Worm (Caenorhabditis elegans): ENCODE data around the gene Y39H10B.3.
A peak's percentile ranks its signal among the peaks of the same experiment; 100 is the strongest.

The Y39H10B.3 gene

DNA sequence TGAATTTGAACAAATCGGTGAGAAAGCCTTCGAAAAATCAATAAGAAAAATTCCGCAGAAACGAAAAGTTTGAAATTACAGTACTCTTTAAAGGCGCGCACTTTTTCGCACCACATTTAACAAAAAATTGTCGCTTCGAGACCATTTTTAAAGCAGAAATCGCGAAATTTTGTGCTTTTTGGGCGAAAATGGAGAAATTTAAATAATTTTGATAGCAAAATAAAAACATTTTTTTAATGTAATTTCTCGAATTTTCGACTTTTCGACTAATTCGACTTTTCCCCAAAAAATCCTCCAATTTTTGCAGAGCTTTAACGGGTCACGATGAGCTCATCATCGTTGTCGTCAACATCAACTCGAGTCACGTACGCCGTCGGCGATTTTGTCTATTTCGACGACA, 34.1 kb downstream of the Y39H10B.3 start, which contains the start of gene lin-40:
Gene lin-40, plus strand, starts transcription at position 301 of the 400 bp plus-strand sequence.
- TF ChIP-seq zag-1 (tag; optimal IDR thresholded peaks at IDR 0.05) (no peak), hmg-11 (tag; optimal IDR thresholded peaks at IDR 0.05) (no peak), ceh-16 (tag; optimal IDR thresholded peaks at IDR 0.05) (no peak), lsy-12 (tag; optimal IDR thresholded peaks at IDR 0.05) (no peak), nhr-67 (tag; optimal IDR thresholded peaks at IDR 0.05) (no peak), fkh-2 (tag; optimal IDR thresholded peaks at IDR 0.05) (no peak), nhr-76 (tag; optimal IDR thresholded peaks at IDR 0.05) (no peak), nhr-77 (tag; optimal IDR thresholded peaks at IDR 0.05) (no peak), unc-39 (tag; optimal IDR thresholded peaks at IDR 0.05) (no peak), sea-2 (GFP tag; optimal IDR thresholded peaks at IDR 0.05) (no peak), ceh-82 (tag; optimal IDR thresholded peaks at IDR 0.05) (no peak), mml-1 (tag; optimal IDR thresholded peaks at IDR 0.05) (no peak)

DNA sequence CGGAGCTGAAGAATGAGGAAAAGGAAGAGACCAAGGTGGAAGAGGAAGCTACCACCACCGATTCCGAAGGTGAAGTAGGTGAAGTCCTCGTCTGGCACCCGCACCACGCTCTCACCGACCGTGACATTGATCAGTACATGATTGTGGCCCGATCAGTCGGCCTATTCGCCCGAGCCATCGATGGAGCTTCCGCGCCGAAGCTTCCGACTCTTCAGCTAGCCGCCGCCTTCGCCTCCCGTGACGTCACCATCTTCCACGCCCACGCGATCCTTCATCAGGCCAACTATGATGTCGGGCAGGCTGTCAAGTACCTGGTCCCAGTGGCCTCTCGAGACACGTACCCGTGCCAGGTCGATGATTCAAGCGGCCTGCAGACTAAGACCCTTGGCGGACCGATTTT, 35.6 kb downstream of the Y39H10B.3 start:
- TF ChIP-seq unc-39 (tag; optimal IDR thresholded peaks at IDR 0.05) = no peak
- TF ChIP-seq tbx-2 (tag; optimal IDR thresholded peaks at IDR 0.05) = no peak
- no peak for TF ChIP-seq ztf-11 (tag; optimal IDR thresholded peaks at IDR 0.05)

DNA sequence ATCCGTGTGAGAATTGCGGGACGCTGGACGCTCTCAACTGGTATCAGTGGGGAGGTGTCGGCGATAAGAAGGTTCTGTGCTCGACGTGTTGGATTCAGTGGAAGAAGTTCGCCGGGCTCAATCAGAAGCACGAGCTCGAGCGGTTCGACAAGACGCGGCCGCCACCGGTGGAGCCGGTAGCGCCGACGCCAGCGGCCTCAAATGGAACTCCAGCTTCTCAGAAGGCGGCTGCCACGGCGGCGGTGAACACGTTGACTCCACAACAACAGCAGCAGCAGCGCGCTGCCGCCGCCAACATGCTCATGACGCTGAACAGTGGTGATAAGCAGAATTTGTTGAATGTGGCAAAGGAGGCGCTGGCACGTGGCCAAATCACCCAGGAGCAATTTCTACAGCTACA, 36.3 kb downstream of the Y39H10B.3 start:
- TF ChIP-seq sea-2 (GFP tag; optimal IDR thresholded peaks at IDR 0.05) = no peak
- no peak for TF ChIP-seq nfya-1 (tag; optimal IDR thresholded peaks at IDR 0.05; ENCODE audit: insufficient read depth)
- TF ChIP-seq ceh-82 (tag; optimal IDR thresholded peaks at IDR 0.05) = no peak
- TF ChIP-seq mml-1 (tag; optimal IDR thresholded peaks at IDR 0.05) = no peak
- TF ChIP-seq ceh-28 (tag; optimal IDR thresholded peaks at IDR 0.05) = no peak
- TF ChIP-seq ztf-4 (tag; optimal IDR thresholded peaks at IDR 0.05) = no peak
- no peak for TF ChIP-seq eor-1 (tag; optimal IDR thresholded peaks at IDR 0.05)
- TF ChIP-seq ama-1 (optimal IDR thresholded peaks at IDR 0.05) = no peak

DNA sequence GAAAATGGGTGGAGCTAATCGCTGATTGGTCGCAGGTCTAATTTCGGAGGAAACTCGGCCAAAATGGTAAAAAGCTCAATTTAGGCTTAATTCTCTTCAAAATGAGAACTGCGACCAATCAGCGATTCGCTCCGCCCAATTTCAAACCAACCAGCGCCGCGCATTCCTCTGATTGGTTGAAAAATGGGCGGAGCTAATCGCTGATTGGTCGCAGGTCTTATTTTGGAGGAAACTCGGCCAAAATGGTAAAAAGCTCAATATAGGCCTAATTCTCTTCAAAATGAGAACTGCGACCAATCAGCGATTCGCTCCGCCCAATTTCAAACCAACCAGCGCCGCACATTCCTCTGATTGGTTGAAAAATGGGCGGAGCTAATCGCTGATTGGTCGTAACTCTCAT, 37.0 kb downstream of the Y39H10B.3 start:
- TF ChIP-seq nfya-1 (tag; optimal IDR thresholded peaks at IDR 0.05; ENCODE audit: insufficient read depth) = peak; percentile 60

DNA sequence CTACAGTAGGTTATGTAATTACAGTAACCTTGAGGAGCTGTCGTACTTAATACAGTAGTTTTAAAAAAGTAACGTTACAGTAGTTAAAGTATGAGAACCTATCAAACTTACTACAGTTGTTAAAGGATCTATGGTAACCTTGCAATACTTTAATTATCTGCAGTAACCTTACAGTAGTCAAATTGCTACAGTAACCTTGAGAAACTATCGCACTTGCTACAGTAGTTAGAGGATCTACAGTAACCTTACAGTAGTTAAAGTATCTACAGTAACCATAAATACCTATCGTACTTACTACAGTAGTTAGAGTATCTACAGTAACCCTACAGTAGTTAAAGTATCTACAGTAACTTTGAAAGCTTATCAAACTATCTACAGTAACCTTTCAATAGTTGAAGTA, 40.9 kb downstream of the Y39H10B.3 start:
- TF ChIP-seq lin-39 (tag; optimal IDR thresholded peaks at IDR 0.05) = no peak
- no peak for TF ChIP-seq ceh-9 (tag; optimal IDR thresholded peaks at IDR 0.05)
- TF ChIP-seq mdl-1 (tag; optimal IDR thresholded peaks at IDR 0.05) = no peak
- no peak for TF ChIP-seq aly-2 (tag; optimal IDR thresholded peaks at IDR 0.05)
- no peak for TF ChIP-seq nhr-67 (tag; optimal IDR thresholded peaks at IDR 0.05)
- no peak for TF ChIP-seq ZK546.5 (tag; optimal IDR thresholded peaks at IDR 0.05)
- TF ChIP-seq egl-27 (tag; optimal IDR thresholded peaks at IDR 0.05) = no peak
- TF ChIP-seq elt-2 (tag; optimal IDR thresholded peaks at IDR 0.05) = no peak
- TF ChIP-seq unc-62 (GFP tag; optimal IDR thresholded peaks at IDR 0.05) = no peak
- TF ChIP-seq elt-1 (tag; optimal IDR thresholded peaks at IDR 0.05) = no peak
- no peak for TF ChIP-seq hmg-11 (tag; optimal IDR thresholded peaks at IDR 0.05)
- no peak for TF ChIP-seq pqm-1 (tag; optimal IDR thresholded peaks at IDR 0.05)
- no peak for TF ChIP-seq ceh-16 (tag; optimal IDR thresholded peaks at IDR 0.05)

DNA sequence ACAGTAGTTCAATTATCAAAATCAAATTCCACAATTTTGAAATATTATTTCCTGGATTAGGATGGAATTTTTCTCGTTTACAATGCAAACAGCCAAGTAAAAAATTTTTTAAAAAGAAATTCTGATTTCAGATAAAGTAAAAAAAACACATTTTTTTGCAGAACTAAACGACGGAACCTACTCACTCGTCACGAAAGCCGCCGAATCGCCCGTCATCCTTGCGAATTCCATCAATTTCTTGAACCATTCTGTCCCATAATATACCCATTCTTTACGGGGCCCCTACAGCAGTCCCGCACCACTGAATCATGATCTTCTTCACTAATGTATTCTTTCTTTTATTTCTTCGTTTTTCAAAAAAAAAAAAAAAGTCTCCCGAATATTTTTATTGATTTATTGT, 41.6 kb downstream of the Y39H10B.3 start:
- TF ChIP-seq nhr-25 (tag; optimal IDR thresholded peaks at IDR 0.05) (no peak), lsy-12 (tag; optimal IDR thresholded peaks at IDR 0.05) (no peak), daf-12 (tag; optimal IDR thresholded peaks at IDR 0.05) (no peak), pqm-1 (tag; optimal IDR thresholded peaks at IDR 0.05) (no peak), ceh-9 (tag; optimal IDR thresholded peaks at IDR 0.05) (no peak), egl-5 (tag; optimal IDR thresholded peaks at IDR 0.05) (no peak), lin-15B (tag; optimal IDR thresholded peaks at IDR 0.05) (no peak), nhr-23 (tag; optimal IDR thresholded peaks at IDR 0.05) (no peak), ceh-16 (tag; optimal IDR thresholded peaks at IDR 0.05) (no peak), tbx-2 (tag; optimal IDR thresholded peaks at IDR 0.05) (no peak), sea-2 (GFP tag; optimal IDR thresholded peaks at IDR 0.05) (no peak), ztf-11 (tag; optimal IDR thresholded peaks at IDR 0.05) (no peak), elt-1 (tag; optimal IDR thresholded peaks at IDR 0.05) (no peak), aly-2 (tag; optimal IDR thresholded peaks at IDR 0.05) (no peak), pha-4 (tag; optimal IDR thresholded peaks at IDR 0.05) (no peak), egl-27 (tag; optimal IDR thresholded peaks at IDR 0.05) (no peak), nhr-11 (tag; optimal IDR thresholded peaks at IDR 0.05) (no peak), ama-1 (optimal IDR thresholded peaks at IDR 0.05) (no peak)

All from whole organism, L3 larva.